Worm (Caenorhabditis elegans): ENCODE results near the gene ver-4.

ce11 chrX:10956972-10957678 is 25.0 kb upstream of the ver-4 start:
- TF ChIP-seq blmp-1 (tag; optimal IDR thresholded peaks at IDR 0.05) (no peak), ztf-11 (tag; optimal IDR thresholded peaks at IDR 0.05) (no peak), cnd-1 (tag; optimal IDR thresholded peaks at IDR 0.05) (no peak), snpc-4 (tag; optimal IDR thresholded peaks at IDR 0.05) (no peak), unc-62 (GFP tag; optimal IDR thresholded peaks at IDR 0.05) (no peak), nhr-237 (tag; optimal IDR thresholded peaks at IDR 0.05) (no peak), ceh-83 (GFP tag; optimal IDR thresholded peaks at IDR 0.05) (no peak), unc-39 (tag; optimal IDR thresholded peaks at IDR 0.05) (no peak), pha-4 (tag; optimal IDR thresholded peaks at IDR 0.05) (no peak), M03D4.4 (tag; optimal IDR thresholded peaks at IDR 0.05) (no peak), lin-13 (tag; optimal IDR thresholded peaks at IDR 0.05) (no peak), sem-2 (GFP tag; optimal IDR thresholded peaks at IDR 0.05) (no peak), mep-1 (tag; optimal IDR thresholded peaks at IDR 0.05) (no peak), mab-5 (tag; optimal IDR thresholded peaks at IDR 0.05) (no peak)

Data from whole organism, mixed stage, embryonic.